Worm (Caenorhabditis elegans) whole organism, young adult: ENCODE measurements around the gene sahd-1.

Experiments
- D2030.7 ChIP-seq: fragments of 200-800 bp; sonication (Bioruptor generic); IDR thresholded peaks from 2 replicates; pipeline ENCODE4 v1.3.6; 2022; ENCODE audit warnings: missing genetic modification reagents, missing genetic modification characterization, missing compliant biosample characterization
- F10E7.11 ChIP-seq: sonication (generic microtip); optimal IDR thresholded peaks from 2 replicates; lab custom pipeline; 2017; ENCODE audit warnings: mild to moderate bottlenecking, missing genetic modification characterization, moderate library complexity, missing compliant biosample characterization
- F22D6.2 ChIP-seq: sonication (generic microtip); optimal IDR thresholded peaks from 2 replicates; lab custom pipeline; 2016; ENCODE audit warnings: mild to moderate bottlenecking, missing genetic modification characterization, missing compliant biosample characterization
- F23B12.7 ChIP-seq: sonication (generic microtip); optimal IDR thresholded peaks from 2 replicates; lab custom pipeline; 2017; ENCODE audit warnings: missing genetic modification characterization, mild to moderate bottlenecking, missing compliant biosample characterization, antibody characterized with exemption, moderate library complexity; ENCODE audit not compliant: insufficient read depth
- F33H1.4 ChIP-seq: fragments of 200-800 bp; sonication (Bioruptor generic); IDR thresholded peaks from 2 replicates; pipeline ENCODE4 v1.3.6; 2022; ENCODE audit warnings: missing genetic modification reagents, missing genetic modification characterization, missing compliant biosample characterization
- F39B2.1 ChIP-seq: fragments of 200-800 bp; sonication (Bioruptor generic); IDR thresholded peaks from 2 replicates; pipeline ENCODE4 v1.3.6; 2022; ENCODE audit warnings: missing genetic modification reagents, missing genetic modification characterization, missing compliant biosample characterization
- F57C9.4 ChIP-seq: sonication (generic microtip); optimal IDR thresholded peaks from 2 replicates; lab custom pipeline; 2017; ENCODE audit warnings: mild to moderate bottlenecking, missing genetic modification characterization, missing compliant biosample characterization
- K11D2.4 ChIP-seq: fragments of 200-800 bp; sonication (Bioruptor generic); IDR thresholded peaks from 2 replicates; pipeline ENCODE4 v1.3.6; 2022; ENCODE audit warnings: missing genetic modification reagents, missing genetic modification characterization, missing compliant biosample characterization
- Y53F4B.3 ChIP-seq: fragments of 200-800 bp; sonication (Bioruptor generic); IDR thresholded peaks from 2 replicates; pipeline ENCODE4 v1.3.6; 2022; ENCODE audit warnings: missing genetic modification reagents, missing genetic modification characterization, missing compliant biosample characterization
- Y67H2A.10 ChIP-seq: fragments of 200-800 bp; sonication (Bioruptor generic); conservative IDR thresholded peaks from 2 replicates; pipeline ENCODE4 v1.3.6; 2022; ENCODE audit warnings: missing genetic modification reagents, missing genetic modification characterization, missing compliant biosample characterization
- Y79H2A.3 ChIP-seq: fragments of 200-800 bp; sonication (Bioruptor generic); conservative IDR thresholded peaks from 2 replicates; pipeline ENCODE4 v1.3.6; 2022; ENCODE audit warnings: missing genetic modification reagents, missing genetic modification characterization, missing compliant biosample characterization
- ZK185.1 ChIP-seq: sonication (generic microtip); optimal IDR thresholded peaks from 2 replicates; lab custom pipeline; 2016; ENCODE audit warnings: mild to moderate bottlenecking, missing genetic modification characterization, missing compliant biosample characterization; ENCODE audit not compliant: poor library complexity, severe bottlenecking
- ama-1 ChIP-seq, 3 experiments: fragments of 150-350 bp in 1 of 3; sonication (generic microtip) in 2 of 3; optimal IDR thresholded peaks; 2 replicates each; lab custom pipeline; 2014 to 2018; ENCODE audit warnings: missing biosample characterization in 2 of 3, missing genetic modification characterization in 2 of 3, missing genetic modification reagents in 2 of 3
- atf-7 ChIP-seq: sonication (generic microtip); optimal IDR thresholded peaks from 2 replicates; lab custom pipeline; 2017; ENCODE audit warnings: mild to moderate bottlenecking, missing genetic modification characterization, missing compliant biosample characterization
- attf-3 ChIP-seq: fragments of 200-800 bp; sonication (Bioruptor generic); conservative IDR thresholded peaks from 2 replicates; pipeline ENCODE4 v1.3.6; 2022; ENCODE audit warnings: missing genetic modification reagents, missing genetic modification characterization, missing compliant biosample characterization
- bed-1 ChIP-seq: fragments of 200-800 bp; sonication (Bioruptor generic); IDR thresholded peaks from 2 replicates; pipeline ENCODE4 v1.3.6; 2022; ENCODE audit warnings: missing genetic modification reagents, missing genetic modification characterization, missing compliant biosample characterization
- ceh-100 ChIP-seq: fragments of 200-800 bp; sonication (Bioruptor generic); IDR thresholded peaks from 2 replicates; pipeline ENCODE4 v1.3.6; 2022; ENCODE audit warnings: missing genetic modification reagents, missing genetic modification characterization, missing compliant biosample characterization
- ceh-27 ChIP-seq: fragments of 200-800 bp; sonication (Bioruptor generic); optimal IDR thresholded peaks from 2 replicates; lab custom pipeline; 2018; ENCODE audit warnings: mild to moderate bottlenecking, missing genetic modification characterization, moderate library complexity, missing compliant biosample characterization
- ceh-91 ChIP-seq: fragments of 200-800 bp; sonication (Bioruptor generic); IDR thresholded peaks from 2 replicates; pipeline ENCODE4 v1.3.6; 2022; ENCODE audit warnings: missing genetic modification reagents, missing genetic modification characterization, missing compliant biosample characterization
- dpl-1 ChIP-seq: fragments of 150-350 bp; optimal IDR thresholded peaks from 2 replicates; lab custom pipeline; 2014; ENCODE audit warnings: missing biosample characterization, missing genetic modification reagents, missing genetic modification characterization
- efl-1 ChIP-seq: fragments of 150-350 bp; optimal IDR thresholded peaks from 2 replicates; lab custom pipeline; 2014; ENCODE audit warnings: missing biosample characterization, missing genetic modification reagents, missing genetic modification characterization
- hlh-12 ChIP-seq: sonication (generic microtip); optimal IDR thresholded peaks from 2 replicates; lab custom pipeline; 2016; ENCODE audit warnings: missing genetic modification characterization, missing compliant biosample characterization
- hmg-1.2 ChIP-seq: fragments of 200-800 bp; sonication (Bioruptor generic); IDR thresholded peaks from 2 replicates; pipeline ENCODE4 v1.3.6; 2022; ENCODE audit warnings: missing genetic modification reagents, missing genetic modification characterization, missing compliant biosample characterization
- let-607 ChIP-seq, 2 experiments: fragments of 200-800 bp in 1 of 2; sonication (Bioruptor generic) in 1 of 2; sonication (generic microtip) in 1 of 2; optimal IDR thresholded peaks; 2 replicates each; lab custom pipeline; 2016 to 2018; ENCODE audit warnings: mild to moderate bottlenecking in 2 of 2, missing compliant biosample characterization in 2 of 2, missing genetic modification characterization in 2 of 2, moderate library complexity in 2 of 2, missing genotype in 1 of 2
- lin-54 ChIP-seq: fragments of 200-800 bp; sonication (Bioruptor generic); optimal IDR thresholded peaks from 2 replicates; lab custom pipeline; 2018; ENCODE audit warnings: mild to moderate bottlenecking, missing genetic modification characterization, missing compliant biosample characterization
- lir-1 ChIP-seq: fragments of 200-800 bp; sonication (Bioruptor generic); conservative IDR thresholded peaks from 2 replicates; pipeline ENCODE4 v1.3.6; 2022; ENCODE audit warnings: missing genetic modification reagents, missing genetic modification characterization, missing compliant biosample characterization
- lsl-1 ChIP-seq: fragments of 200-800 bp; sonication (Bioruptor generic); optimal IDR thresholded peaks from 2 replicates; lab custom pipeline; 2018; ENCODE audit warnings: mild to moderate bottlenecking, missing genetic modification characterization, moderate library complexity, missing compliant biosample characterization
- madf-10 ChIP-seq: sonication (generic microtip); optimal IDR thresholded peaks from 2 replicates; lab custom pipeline; 2016; ENCODE audit warnings: mild to moderate bottlenecking, missing genetic modification characterization, missing compliant biosample characterization
- madf-6 ChIP-seq: fragments of 200-800 bp; sonication (Bioruptor generic); IDR thresholded peaks from 2 replicates; pipeline ENCODE4 v1.3.6; 2022; ENCODE audit warnings: missing genetic modification reagents, missing genetic modification characterization, missing compliant biosample characterization
- madf-8 ChIP-seq: fragments of 200-800 bp; sonication (Bioruptor generic); conservative IDR thresholded peaks from 2 replicates; pipeline ENCODE4 v1.3.6; 2022; ENCODE audit warnings: missing genetic modification reagents, missing genetic modification characterization, missing compliant biosample characterization
- mcd-1 ChIP-seq: fragments of 200-800 bp; sonication (Bioruptor generic); IDR thresholded peaks from 2 replicates; pipeline ENCODE4 v1.3.6; 2022; ENCODE audit warnings: missing genetic modification reagents, missing genetic modification characterization, missing compliant biosample characterization
- nfya-1 ChIP-seq: sonication (generic microtip); optimal IDR thresholded peaks from 2 replicates; lab custom pipeline; 2017; ENCODE audit warnings: antibody characterized with exemption, missing compliant biosample characterization, missing genetic modification characterization, borderline replicate concordance; ENCODE audit not compliant: insufficient read depth
- nfya-2 ChIP-seq: fragments of 200-800 bp; sonication (Bioruptor generic); IDR thresholded peaks from 2 replicates; pipeline ENCODE4 v1.3.6; 2022; ENCODE audit warnings: missing genetic modification reagents, missing genetic modification characterization, missing compliant biosample characterization
- nhr-90 ChIP-seq: sonication (generic microtip); optimal IDR thresholded peaks from 2 replicates; lab custom pipeline; 2016; ENCODE audit warnings: missing genotype, mild to moderate bottlenecking, missing genetic modification characterization, missing compliant biosample characterization
- pbrm-1 ChIP-seq: fragments of 200-800 bp; sonication (Bioruptor generic); IDR thresholded peaks from 2 replicates; pipeline ENCODE4 v1.3.6; 2022; ENCODE audit warnings: missing genetic modification reagents, missing genetic modification characterization, missing compliant biosample characterization
- snpc-1.3 ChIP-seq: sonication (generic microtip); optimal IDR thresholded peaks from 2 replicates; lab custom pipeline; 2017; ENCODE audit warnings: missing genetic modification characterization, mild to moderate bottlenecking, missing compliant biosample characterization, antibody characterized with exemption, moderate library complexity, missing genotype, missing genetic modification reagents; ENCODE audit not compliant: insufficient read depth
- snpc-3.4 ChIP-seq: sonication (generic microtip); optimal IDR thresholded peaks from 2 replicates; lab custom pipeline; 2017; ENCODE audit warnings: missing genetic modification characterization, mild to moderate bottlenecking, missing compliant biosample characterization, antibody characterized with exemption, moderate library complexity, missing genotype, missing genetic modification reagents
- sptf-2 ChIP-seq: fragments of 200-800 bp; sonication (Bioruptor generic); optimal IDR thresholded peaks from 2 replicates; lab custom pipeline; 2018; ENCODE audit warnings: mild to moderate bottlenecking, missing genetic modification characterization, missing compliant biosample characterization
- tbp1 ChIP-seq: fragments of 200-800 bp; sonication (Bioruptor generic); optimal IDR thresholded peaks from 2 replicates; lab custom pipeline; 2018; ENCODE audit warnings: mild to moderate bottlenecking, missing genetic modification characterization, missing compliant biosample characterization
- tbx-9 ChIP-seq: sonication (generic microtip); optimal IDR thresholded peaks from 2 replicates; lab custom pipeline; 2016; ENCODE audit warnings: borderline replicate concordance, missing genetic modification characterization, inconsistent platforms, missing compliant biosample characterization
- unc-62 ChIP-seq: fragments of 150-350 bp; optimal IDR thresholded peaks from 2 replicates; lab custom pipeline; 2014; ENCODE audit warnings: missing biosample characterization, missing genetic modification reagents, missing genetic modification characterization
- xnd-1 ChIP-seq: sonication (generic microtip); optimal IDR thresholded peaks from 2 replicates; lab custom pipeline; 2016; ENCODE audit warnings: missing genotype, missing genetic modification reagents, missing genetic modification characterization, missing compliant biosample characterization
- zim-3 ChIP-seq: sonication (generic microtip); optimal IDR thresholded peaks from 2 replicates; lab custom pipeline; 2017; ENCODE audit warnings: mild to moderate bottlenecking, missing genetic modification characterization, moderate library complexity, missing compliant biosample characterization
- ztf-18 ChIP-seq: sonication (generic microtip); optimal IDR thresholded peaks from 2 replicates; lab custom pipeline; 2016; ENCODE audit warnings: missing genotype, mild to moderate bottlenecking, missing genetic modification characterization, missing compliant biosample characterization
- ztf-22 ChIP-seq: fragments of 200-800 bp; sonication (Bioruptor generic); optimal IDR thresholded peaks from 2 replicates; lab custom pipeline; 2018; ENCODE audit warnings: mild to moderate bottlenecking, missing genetic modification characterization, moderate library complexity, missing compliant biosample characterization
- ztf-26 ChIP-seq: sonication (generic microtip); optimal IDR thresholded peaks from 2 replicates; lab custom pipeline; 2017; ENCODE audit warnings: missing genetic modification characterization, missing compliant biosample characterization
- ztf-6 ChIP-seq: fragments of 200-800 bp; sonication (Bioruptor generic); IDR thresholded peaks from 2 replicates; pipeline ENCODE4 v1.3.6; 2022; ENCODE audit warnings: missing genetic modification reagents, missing genetic modification characterization, missing compliant biosample characterization

The sahd-1 gene

DNA sequence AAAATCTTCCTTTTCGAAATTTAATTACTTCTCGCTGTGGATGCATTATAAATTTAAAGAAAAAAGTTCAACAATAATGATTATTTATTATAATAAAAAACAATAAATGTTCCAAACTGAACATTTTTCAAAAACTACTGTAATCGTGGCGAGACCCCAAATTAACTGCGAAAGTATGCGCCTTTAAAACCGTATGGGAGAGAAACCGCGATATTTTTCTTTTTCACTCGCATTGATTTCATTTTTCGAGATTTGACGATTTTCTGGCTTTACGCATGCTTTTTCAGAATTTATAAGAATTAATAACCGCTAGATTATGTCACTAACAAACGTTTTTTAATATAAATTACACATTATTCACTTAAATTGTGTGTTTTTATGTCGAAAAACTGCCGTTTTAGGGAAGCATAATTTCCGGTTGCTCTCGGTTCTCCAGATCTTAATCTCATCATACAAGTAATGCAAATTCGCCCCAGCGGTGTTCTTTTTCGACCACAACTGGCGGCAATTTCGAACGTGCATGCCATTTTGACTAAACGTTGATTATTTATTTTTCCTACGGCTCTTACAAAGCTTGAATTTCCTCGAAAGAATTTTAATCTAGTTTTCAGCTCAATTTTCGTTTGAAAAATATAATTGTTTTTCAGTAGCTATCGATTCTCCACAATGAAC, 13.6 kb downstream of the sahd-1 start, which contains the start of gene F12A10.8:
F12A10.8 (minus strand) TSS at position 79 of the 672 bp plus-strand sequence.
- TF ChIP-seq ama-1 (optimal IDR thresholded peaks at IDR 0.05; lab: Kevin White, UChicago) (no peak), ama-1 (GFP tag; optimal IDR thresholded peaks at IDR 0.05; lab: Kevin White, UChicago) (no peak), ztf-26 (tag; lab: Kevin White, UChicago) (no peak), K11D2.4 (GFP tag; lab: Robert Waterston, UW) (no peak), Y53F4B.3 (GFP tag; lab: Robert Waterston, UW) (no peak), xnd-1 (tag; lab: Kevin White, UChicago) (peak; percentile 70), D2030.7 (peak; percentile 58; the same call in 1 of the 2 replicates), mcd-1 (peak; percentile 46; the same call in 1 of the 2 replicates), ceh-91 (GFP tag; lab: Robert Waterston, UW) (peak; percentile 67), pbrm-1 (GFP tag; lab: Robert Waterston, UW) (no peak), bed-1 (GFP tag; lab: Robert Waterston, UW) (no peak), madf-6 (peak; percentile 87), ztf-6 (GFP tag; lab: Robert Waterston, UW) (no peak), snpc-3.4 (tag; lab: Kevin White, UChicago) (peak; percentile 13), sptf-2 (GFP tag; lab: Kevin White, UChicago) (no peak), nhr-90 (tag; lab: Kevin White, UChicago) (no peak), tbx-9 (tag; lab: Kevin White, UChicago) (no peak), nfya-1 (tag; lab: Kevin White, UChicago) (no peak), F57C9.4 (tag; lab: Kevin White, UChicago) (no peak), madf-10 (tag; lab: Kevin White, UChicago) (no peak), madf-8 (GFP tag; lab: Robert Waterston, UW) (peak; percentile 67), F33H1.4 (GFP tag; lab: Robert Waterston, UW) (peak; percentile 88), F39B2.1 (GFP tag; lab: Robert Waterston, UW) (no peak), dpl-1 (GFP tag; lab: Kevin White, UChicago) (no peak), Y79H2A.3 (GFP tag; lab: Robert Waterston, UW) (no peak), ztf-18 (no peak), efl-1 (GFP tag; lab: Kevin White, UChicago) (peak; percentile 80), F22D6.2 (tag; lab: Kevin White, UChicago) (no peak), attf-3 (GFP tag; lab: Robert Waterston, UW) (no peak), tbp1 (no peak), F10E7.11 (tag; lab: Kevin White, UChicago) (no peak), lir-1 (GFP tag; lab: Robert Waterston, UW) (no peak), let-607 (tag; optimal IDR thresholded peaks at IDR 0.05; lab: Kevin White, UChicago) (no peak), ceh-100 (GFP tag; lab: Robert Waterston, UW) (no peak), lin-54 (GFP tag; lab: Kevin White, UChicago) (no peak), unc-62 (no peak), Y67H2A.10 (GFP tag; lab: Robert Waterston, UW) (no peak), F23B12.7 (no peak), hlh-12 (tag; lab: Kevin White, UChicago) (no peak), ceh-27 (GFP tag; lab: Kevin White, UChicago) (no peak), nfya-2 (GFP tag; lab: Robert Waterston, UW) (no peak), ZK185.1 (tag; lab: Kevin White, UChicago) (no peak), hmg-1.2 (GFP tag; lab: Robert Waterston, UW) (0 out of 2 replicates have a peak, but pooled peaks have one; percentile 8), ztf-22 (GFP tag; lab: Kevin White, UChicago) (no peak), atf-7 (tag; lab: Kevin White, UChicago) (no peak), zim-3 (tag; lab: Kevin White, UChicago) (no peak), snpc-1.3 (tag; lab: Kevin White, UChicago) (peak; percentile 1), lsl-1 (GFP tag; lab: Kevin White, UChicago) (peak; percentile 93)
